Fruit fly (Drosophila melanogaster) whole organism, embryonic: ENCODE data around the gene CG5934.
A peak's percentile ranks its signal among the peaks of the same experiment; 100 is the strongest.

ENCODE experiments used
- Abd-B ChIP-seq: fragments of 200-800 bp; sonication (Bioruptor generic); optimal IDR thresholded peaks from 2 replicates; lab custom pipeline; 2018; ENCODE audit warnings: missing biosample characterization, mild to moderate bottlenecking, missing genetic modification characterization, moderate library complexity
- Asciz ChIP-seq: fragments of 200-800 bp; sonication (Bioruptor generic); optimal IDR thresholded peaks from 2 replicates; lab custom pipeline; 2017; ENCODE audit warnings: missing biosample characterization, mild to moderate bottlenecking, missing genetic modification characterization, missing genetic modification reagents
- Bdp1 ChIP-seq: fragments of 200-800 bp; sonication (Bioruptor generic); optimal IDR thresholded peaks from 3 replicates; lab custom pipeline; 2016; ENCODE audit warnings: missing biosample characterization, missing genetic modification characterization
- CG10462 ChIP-seq: fragments of 200-800 bp; sonication (Bioruptor generic); optimal IDR thresholded peaks from 2 replicates; lab custom pipeline; 2016; ENCODE audit warnings: missing biosample characterization, missing genetic modification characterization
- CG11696 ChIP-seq: fragments of 200-800 bp; sonication (Bioruptor generic); IDR thresholded peaks from 2 replicates; pipeline ENCODE4 v1.3.6; 2022; ENCODE audit warnings: missing biosample characterization, missing genetic modification characterization
- CG13624 ChIP-seq: fragments of 200-800 bp; sonication (Bioruptor generic); optimal IDR thresholded peaks from 2 replicates; lab custom pipeline; 2016; ENCODE audit warnings: missing biosample characterization, missing genetic modification characterization
- CG15479 ChIP-seq: fragments of 200-800 bp; sonication (Bioruptor generic); optimal IDR thresholded peaks from 3 replicates; lab custom pipeline; 2019; ENCODE audit warnings: missing biosample characterization, mild to moderate bottlenecking, missing genetic modification characterization, moderate library complexity
- CG17359 ChIP-seq: fragments of 200-800 bp; sonication (Bioruptor generic); optimal IDR thresholded peaks from 3 replicates; lab custom pipeline; 2018; ENCODE audit warnings: missing biosample characterization, mild to moderate bottlenecking, missing genetic modification characterization, moderate library complexity
- CG17568 ChIP-seq: fragments of 200-800 bp; sonication (Bioruptor generic); optimal IDR thresholded peaks from 2 replicates; lab custom pipeline; 2018; ENCODE audit warnings: missing biosample characterization, mild to moderate bottlenecking, missing genetic modification characterization, moderate library complexity
- CG17802 ChIP-seq: fragments of 200-800 bp; sonication (Bioruptor generic); optimal IDR thresholded peaks from 2 replicates; lab custom pipeline; 2018; ENCODE audit warnings: missing biosample characterization, mild to moderate bottlenecking, missing genetic modification characterization, moderate library complexity
- CG30403 ChIP-seq: fragments of 200-800 bp; sonication (Bioruptor generic); optimal IDR thresholded peaks from 3 replicates; lab custom pipeline; 2016; ENCODE audit warnings: missing biosample characterization, missing genetic modification characterization
- CG34224 ChIP-seq: fragments of 200-800 bp; sonication (Bioruptor generic); IDR thresholded peaks from 3 replicates; pipeline ENCODE4 v1.3.6; 2022; ENCODE audit warnings: missing biosample characterization, missing genetic modification characterization; ENCODE audit not compliant: partially characterized antibody
- CG34422 ChIP-seq: fragments of 200-800 bp; sonication (Bioruptor generic); IDR thresholded peaks from 3 replicates; pipeline ENCODE4 v1.3.6; 2022; ENCODE audit warnings: missing biosample characterization, missing genetic modification characterization
- CG4328 ChIP-seq: fragments of 200-800 bp; sonication (Bioruptor generic); optimal IDR thresholded peaks from 3 replicates; lab custom pipeline; 2017; ENCODE audit warnings: missing biosample characterization, missing genetic modification reagents, missing genetic modification characterization
- CG4360 ChIP-seq: fragments of 200-800 bp; sonication (Bioruptor generic); IDR thresholded peaks from 2 replicates; pipeline ENCODE4 v1.3.6; 2022; ENCODE audit warnings: missing biosample characterization, missing genetic modification characterization
- CG4617 ChIP-seq: fragments of 200-800 bp; sonication (Bioruptor generic); optimal IDR thresholded peaks from 3 replicates; lab custom pipeline; 2016; ENCODE audit warnings: missing biosample characterization, missing genetic modification characterization, borderline replicate concordance
- CG6689 ChIP-seq: fragments of 200-800 bp; sonication (Bioruptor generic); IDR thresholded peaks from 2 replicates; pipeline ENCODE4 v1.3.6; 2022; ENCODE audit warnings: missing biosample characterization, missing genetic modification characterization
- CG9932 ChIP-seq: fragments of 200-800 bp; sonication (Bioruptor generic); IDR thresholded peaks from 2 replicates; pipeline ENCODE4 v1.3.6; 2022; ENCODE audit warnings: missing biosample characterization, missing genetic modification characterization
- Chrac-16 ChIP-seq: fragments of 200-800 bp; sonication (Bioruptor generic); optimal IDR thresholded peaks from 3 replicates; lab custom pipeline; 2016; ENCODE audit warnings: missing biosample characterization, missing genetic modification characterization
- Dp ChIP-seq: fragments of 200-800 bp; sonication (Bioruptor generic); optimal IDR thresholded peaks from 2 replicates; lab custom pipeline; 2018; ENCODE audit warnings: missing biosample characterization, mild to moderate bottlenecking, missing genetic modification characterization, moderate library complexity
- Fer3 ChIP-seq: fragments of 200-800 bp; sonication (Bioruptor generic); optimal IDR thresholded peaks from 2 replicates; lab custom pipeline; 2018; ENCODE audit warnings: missing biosample characterization, mild to moderate bottlenecking, missing genetic modification characterization, moderate library complexity
- HHEX ChIP-seq: fragments of 200-800 bp; sonication (Bioruptor generic); optimal IDR thresholded peaks from 3 replicates; lab custom pipeline; 2017; ENCODE audit warnings: missing biosample characterization, mild to moderate bottlenecking, missing genetic modification characterization, missing genetic modification reagents
- Usf ChIP-seq: fragments of 200-800 bp; sonication (Bioruptor generic); optimal IDR thresholded peaks from 2 replicates; lab custom pipeline; 2017; ENCODE audit warnings: missing genotype, missing biosample characterization, missing genetic modification characterization
- Xbp1 ChIP-seq: fragments of 200-800 bp; sonication (Bioruptor generic); optimal IDR thresholded peaks from 3 replicates; lab custom pipeline; 2016; ENCODE audit warnings: missing biosample characterization, mild to moderate bottlenecking, missing genetic modification characterization
- Xrp1 ChIP-seq: fragments of 200-800 bp; sonication (Bioruptor generic); IDR thresholded peaks from 2 replicates; pipeline ENCODE4 v1.3.6; 2022; ENCODE audit warnings: missing biosample characterization, missing genetic modification characterization
- bab2 ChIP-seq: fragments of 200-800 bp; sonication (Bioruptor generic); optimal IDR thresholded peaks from 2 replicates; lab custom pipeline; 2016; ENCODE audit warnings: missing biosample characterization, missing genetic modification characterization
- bbx ChIP-seq: fragments of 200-800 bp; sonication (Bioruptor generic); IDR thresholded peaks from 2 replicates; pipeline ENCODE4 v1.3.6; 2022; ENCODE audit warnings: missing biosample characterization, missing genetic modification characterization; ENCODE audit not compliant: partially characterized antibody
- cg ChIP-seq: fragments of 200-800 bp; sonication (Bioruptor generic); optimal IDR thresholded peaks from 3 replicates; lab custom pipeline; 2019; ENCODE audit warnings: missing biosample characterization, mild to moderate bottlenecking, missing genetic modification characterization, moderate library complexity
- dan ChIP-seq: fragments of 200-800 bp; sonication (Bioruptor generic); IDR thresholded peaks from 2 replicates; pipeline ENCODE4 v1.3.6; 2022; ENCODE audit warnings: missing biosample characterization, missing genetic modification characterization
- danr ChIP-seq: fragments of 200-800 bp; sonication (Bioruptor generic); IDR thresholded peaks from 2 replicates; pipeline ENCODE4 v1.3.6; 2022; ENCODE audit warnings: missing biosample characterization, missing genetic modification characterization
- eve ChIP-seq, 2 experiments: fragments of >200 bp; optimal IDR thresholded peaks; 2 replicates each; lab custom pipeline; 2017; ENCODE audit warnings: missing biosample characterization in 2 of 2, missing genetic modification characterization in 2 of 2
- fru ChIP-seq: fragments of >200 bp; optimal IDR thresholded peaks from 2 replicates; lab custom pipeline; 2017
- gcm2 ChIP-seq: fragments of 200-800 bp; sonication (Bioruptor generic); optimal IDR thresholded peaks from 2 replicates; lab custom pipeline; 2016; ENCODE audit warnings: missing biosample characterization, missing genetic modification characterization
- gfzf ChIP-seq: fragments of 200-800 bp; sonication (Bioruptor generic); optimal IDR thresholded peaks from 2 replicates; lab custom pipeline; 2016; ENCODE audit warnings: missing biosample characterization, mild to moderate bottlenecking, missing genetic modification characterization, moderate library complexity
- gro ChIP-seq: fragments of 200-800 bp; sonication (Bioruptor generic); optimal IDR thresholded peaks from 2 replicates; lab custom pipeline; 2016; ENCODE audit warnings: missing biosample characterization, missing genetic modification characterization
- hkb ChIP-seq, 2 experiments: fragments of 200-800 bp in 1 of 2; fragments of >200 bp in 1 of 2; sonication (Bioruptor generic) in 1 of 2; IDR thresholded peaks in 1 of 2; optimal IDR thresholded peaks in 1 of 2; 2 replicates each; pipeline versions ENCODE4 v1.3.6 to Lab custom; 2017 to 2022; ENCODE audit warnings: missing biosample characterization in 1 of 2, missing genetic modification characterization in 1 of 2
- inv ChIP-seq: fragments of 200-800 bp; sonication (Bioruptor generic); IDR thresholded peaks from 2 replicates; pipeline ENCODE4 v1.3.6; 2022; ENCODE audit warnings: missing biosample characterization, missing genetic modification characterization; ENCODE audit not compliant: partially characterized antibody
- jigr1 ChIP-seq: fragments of 200-800 bp; sonication (Bioruptor generic); IDR thresholded peaks from 3 replicates; pipeline ENCODE4 v1.3.6; 2022; ENCODE audit warnings: missing biosample characterization, missing genetic modification characterization
- klu ChIP-seq: fragments of 200-800 bp; sonication (Bioruptor generic); IDR thresholded peaks from 2 replicates; pipeline ENCODE4 v1.3.6; 2022; ENCODE audit warnings: missing biosample characterization, missing genetic modification characterization
- kni ChIP-seq: fragments of 200-800 bp; sonication (Bioruptor generic); optimal IDR thresholded peaks from 3 replicates; lab custom pipeline; 2017; ENCODE audit warnings: mild to moderate bottlenecking, missing biosample characterization, missing genetic modification reagents, missing genetic modification characterization
- nau ChIP-seq: fragments of 200-800 bp; sonication (Bioruptor generic); optimal IDR thresholded peaks from 3 replicates; lab custom pipeline; 2017; ENCODE audit warnings: missing biosample characterization, mild to moderate bottlenecking, missing genetic modification characterization, missing genetic modification reagents
- nmo ChIP-seq: fragments of 200-800 bp; sonication (Bioruptor generic); optimal IDR thresholded peaks from 2 replicates; lab custom pipeline; 2018; ENCODE audit warnings: missing biosample characterization, mild to moderate bottlenecking, missing genetic modification characterization, moderate library complexity
- p53 ChIP-seq: fragments of 200-800 bp; sonication (Bioruptor generic); optimal IDR thresholded peaks from 2 replicates; lab custom pipeline; 2016; ENCODE audit warnings: missing biosample characterization, missing genetic modification characterization
- pfk ChIP-seq: fragments of 200-800 bp; sonication (Bioruptor generic); optimal IDR thresholded peaks from 2 replicates; lab custom pipeline; 2018; ENCODE audit warnings: missing biosample characterization, mild to moderate bottlenecking, missing genetic modification characterization, moderate library complexity
- seq ChIP-seq: fragments of 200-800 bp; sonication (Bioruptor generic); IDR thresholded peaks from 2 replicates; pipeline ENCODE4 v1.3.6; 2022; ENCODE audit warnings: missing biosample characterization, missing genetic modification characterization
- sim ChIP-seq: fragments of 200-800 bp; sonication (Bioruptor generic); IDR thresholded peaks from 2 replicates; pipeline ENCODE4 v1.3.6; 2022; ENCODE audit warnings: missing biosample characterization, missing genetic modification characterization
- sug ChIP-seq: fragments of 200-800 bp; optimal IDR thresholded peaks from 2 replicates; lab custom pipeline; 2019; ENCODE audit warnings: missing biosample characterization, mild to moderate bottlenecking, missing genetic modification characterization, moderate library complexity
- tgo ChIP-seq: fragments of 200-800 bp; sonication (Bioruptor generic); IDR thresholded peaks from 3 replicates; pipeline ENCODE4 v1.3.6; 2022; ENCODE audit warnings: missing biosample characterization, missing genetic modification characterization
- toy ChIP-seq: fragments of 200-800 bp; sonication (Bioruptor generic); IDR thresholded peaks from 2 replicates; pipeline ENCODE4 v1.3.6; 2022; ENCODE audit warnings: missing biosample characterization, missing genetic modification characterization
- zen ChIP-seq: fragments of 200-800 bp; sonication (Bioruptor generic); optimal IDR thresholded peaks from 3 replicates; lab custom pipeline; 2018; ENCODE audit warnings: missing biosample characterization, mild to moderate bottlenecking, missing genetic modification characterization, moderate library complexity
- zfh2 ChIP-seq: fragments of 200-800 bp; sonication (Bioruptor generic); optimal IDR thresholded peaks from 2 replicates; lab custom pipeline; 2016; ENCODE audit warnings: missing biosample characterization, missing genetic modification characterization

Gene CG5934

dm6 chr3R:27246264-27246663 lies 27.2 kb upstream of the CG5934 start (continued):
- TF ChIP-seq Usf (GFP tag; lab: Kevin White, UChicago) (no peak), CG4617 (GFP tag; lab: Kevin White, UChicago) (no peak), Dp (GFP tag; lab: Kevin White, UChicago) (no peak), Abd-B (GFP tag; lab: Kevin White, UChicago) (peak; percentile 67), klu (no peak; the same call in 1 of the 2 replicates), HHEX (GFP tag; lab: Kevin White, UChicago) (peak; percentile 59), jigr1 (no peak), kni (GFP tag; lab: Kevin White, UChicago) (no peak), CG17568 (GFP tag; lab: Kevin White, UChicago) (no peak), gcm2 (GFP tag; lab: Kevin White, UChicago) (no peak), Fer3 (tag; lab: Kevin White, UChicago) (peak; percentile 82), danr (GFP tag; lab: Robert Waterston, UW) (no peak), Xrp1 (peak; percentile 79), hkb (optimal IDR thresholded peaks at IDR 0.05; lab: Kevin White, UChicago) (no peak), hkb (GFP tag; IDR thresholded peaks at IDR 0.05; lab: Robert Waterston, UW) (0 out of 2 replicates have a peak, but pooled peaks have one; percentile 61), CG34224 (no peak), eve (GFP tag; optimal IDR thresholded peaks at IDR 0.05; lab: Kevin White, UChicago) (no peak), tgo (GFP tag; lab: Robert Waterston, UW) (peak; percentile 65; the same call in 2 of the 3 replicates), sug (tag; lab: Kevin White, UChicago) (peak; percentile 77), CG17802 (tag; lab: Kevin White, UChicago) (no peak), CG13624 (GFP tag; lab: Kevin White, UChicago) (no peak), CG6689 (peak; percentile 79), zfh2 (GFP tag; lab: Kevin White, UChicago) (no peak), zen (peak; percentile 61), cg (GFP tag; lab: Kevin White, UChicago) (no peak), Asciz (GFP tag; lab: Kevin White, UChicago) (peak; percentile 74), CG11696 (GFP tag; lab: Robert Waterston, UW) (peak; percentile 91), CG4360 (GFP tag; lab: Robert Waterston, UW) (no peak), CG17359 (tag; lab: Kevin White, UChicago) (peak; percentile 83), Xbp1 (GFP tag; lab: Kevin White, UChicago) (peak; percentile 62), CG10462 (GFP tag; lab: Kevin White, UChicago) (no peak), nau (GFP tag; lab: Kevin White, UChicago) (no peak), CG30403 (peak; percentile 77), pfk (GFP tag; lab: Kevin White, UChicago) (no peak), bab2 (GFP tag; lab: Kevin White, UChicago) (no peak), CG9932 (GFP tag; lab: Robert Waterston, UW) (peak; percentile 36; the same call in 1 of the 2 replicates), p53 (no peak), nmo (peak; percentile 92), Bdp1 (GFP tag; lab: Kevin White, UChicago) (no peak), gro (GFP tag; lab: Kevin White, UChicago) (no peak), inv (no peak), dan (GFP tag; lab: Robert Waterston, UW) (no peak), CG34422 (0 out of 3 replicates have a peak, but pooled peaks have one; percentile 28), gfzf (GFP tag; lab: Kevin White, UChicago) (no peak), CG15479 (GFP tag; lab: Kevin White, UChicago) (no peak), sim (GFP tag; lab: Robert Waterston, UW) (0 out of 2 replicates have a peak, but pooled peaks have one; percentile 11), fru (lab: Kevin White, UChicago) (no peak), CG4328 (GFP tag; lab: Kevin White, UChicago) (peak; percentile 72), toy (no peak), Chrac-16 (GFP tag; lab: Kevin White, UChicago) (peak; percentile 69), seq (no peak), bbx (GFP tag; lab: Robert Waterston, UW) (no peak)
